Fruit fly (Drosophila melanogaster): Measurements from ENCODE around the gene CG7829.

CG7829 gene

DNA sequence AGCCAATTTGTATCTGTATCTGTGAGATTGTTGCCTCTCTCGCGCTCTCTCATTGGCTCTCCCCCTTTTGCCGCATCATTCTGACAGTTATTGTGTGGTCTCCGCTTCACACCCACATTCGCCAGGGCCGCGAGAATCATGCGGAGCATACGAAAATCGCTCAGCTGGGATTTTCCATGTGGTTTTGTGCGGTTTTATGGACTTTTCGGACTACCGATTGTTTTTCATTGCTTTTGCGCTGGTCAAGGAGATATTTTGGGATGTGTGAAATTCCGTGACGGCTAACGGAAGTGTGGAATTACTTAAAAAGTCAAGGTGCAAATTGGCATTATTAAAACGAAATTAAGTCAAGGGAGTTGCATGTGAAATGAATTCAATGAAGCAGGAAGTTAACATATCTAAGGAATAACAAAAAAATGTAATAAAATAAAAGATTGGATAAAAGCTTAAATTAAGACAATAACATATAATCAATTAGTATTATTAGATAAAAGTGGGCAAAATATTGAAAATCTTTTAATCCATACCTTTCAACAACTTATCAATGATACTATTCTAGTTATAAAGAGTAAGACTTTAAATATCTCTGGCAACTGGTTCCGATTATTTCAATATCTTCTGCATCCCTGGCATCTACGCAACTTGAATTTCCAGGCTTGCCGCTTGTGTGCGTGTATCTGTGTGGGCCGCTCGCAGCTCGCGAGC is 45.3 kb downstream of the CG7829 start (continued):
- TF ChIP-seq gem (tag; optimal IDR thresholded peaks at IDR 0.05) (peak; percentile 63), CG1233 (GFP tag; optimal IDR thresholded peaks at IDR 0.05) (peak; percentile 49), ind (GFP tag; optimal IDR thresholded peaks at IDR 0.05) (peak; percentile 13), nau (GFP tag; optimal IDR thresholded peaks at IDR 0.05) (no peak), mam (GFP tag; optimal IDR thresholded peaks at IDR 0.05) (peak; percentile 2), Gug (GFP tag; IDR thresholded peaks at IDR 0.05) (peak; percentile 42; the same call in 3 of the 4 replicates), CG3407 (GFP tag; optimal IDR thresholded peaks at IDR 0.05) (no peak), crol (GFP tag; IDR thresholded peaks at IDR 0.05) (no peak), pum (GFP tag; optimal IDR thresholded peaks at IDR 0.05) (peak; percentile 3), Aef1 (GFP tag; IDR thresholded peaks at IDR 0.05) (0 out of 3 replicates have a peak, but pooled peaks have one; percentile 11), CG12104 (GFP tag; optimal IDR thresholded peaks at IDR 0.05) (peak; percentile 51), E2f1 (GFP tag; IDR thresholded peaks at IDR 0.05) (no peak), Sox100B (GFP tag; optimal IDR thresholded peaks at IDR 0.05) (peak; percentile 61), CG6765 (GFP tag; optimal IDR thresholded peaks at IDR 0.05) (no peak), Antp (GFP tag; optimal IDR thresholded peaks at IDR 0.05) (peak; percentile 8), Usf (GFP tag; optimal IDR thresholded peaks at IDR 0.05) (peak; percentile 51), CG11504 (tag; optimal IDR thresholded peaks at IDR 0.05) (peak; percentile 61), Ada2b (GFP tag; IDR thresholded peaks at IDR 0.05) (no peak), Gsc (GFP tag; IDR thresholded peaks at IDR 0.05) (no peak), fd3F (GFP tag; optimal IDR thresholded peaks at IDR 0.05) (no peak), CG13287 (GFP tag; IDR thresholded peaks at IDR 0.05; ENCODE audit: partially characterized antibody) (no peak), CG10366 (GFP tag; IDR thresholded peaks at IDR 0.05) (peak; percentile 25; the same call in 1 of the 2 replicates), psq (GFP tag; optimal IDR thresholded peaks at IDR 0.05) (peak; percentile 89), cad (GFP tag; optimal IDR thresholded peaks at IDR 0.05) (peak; percentile 12), tx (GFP tag; optimal IDR thresholded peaks at IDR 0.05) (no peak), phol (tag; optimal IDR thresholded peaks at IDR 0.05) (peak; percentile 45), CG15479 (GFP tag; optimal IDR thresholded peaks at IDR 0.05) (no peak), Elba2 (GFP tag; optimal IDR thresholded peaks at IDR 0.05) (no peak), CG3281 (GFP tag; optimal IDR thresholded peaks at IDR 0.05) (peak; percentile 48), CG6791 (GFP tag; IDR thresholded peaks at IDR 0.05; ENCODE audit: partially characterized antibody) (peak; percentile 20; the same call in 1 of the 3 replicates), CG7556 (GFP tag; optimal IDR thresholded peaks at IDR 0.05) (peak; percentile 69), slbo (GFP tag; IDR thresholded peaks at IDR 0.05) (peak; percentile 44), Sry-β (GFP tag; optimal IDR thresholded peaks at IDR 0.05) (peak; percentile 58), Adf1 (GFP tag; IDR thresholded peaks at IDR 0.05) (no peak), CG14014 (GFP tag; IDR thresholded peaks at IDR 0.05) (peak; percentile 8; the same call in 1 of the 2 replicates), CG13775 (GFP tag; optimal IDR thresholded peaks at IDR 0.05) (peak; percentile 74), Vsx1 (GFP tag; optimal IDR thresholded peaks at IDR 0.05) (no peak), CG11456 (GFP tag; IDR thresholded peaks at IDR 0.05) (peak; percentile 58; the same call in 2 of the 3 replicates), MTF-1 (GFP tag; optimal IDR thresholded peaks at IDR 0.05; ENCODE audit: borderline replicate concordance) (no peak), dpn (GFP tag; optimal IDR thresholded peaks at IDR 0.05) (peak in 1 of 2 experiments; percentile 49), CG3163 (GFP tag; optimal IDR thresholded peaks at IDR 0.05) (no peak), dysf (GFP tag; IDR thresholded peaks at IDR 0.05) (0 out of 3 replicates have a peak, but pooled peaks have one; percentile 33), H2.0 (GFP tag; IDR thresholded peaks at IDR 0.05) (peak; percentile 35; the same call in 1 of the 2 replicates), CG15696 (tag; optimal IDR thresholded peaks at IDR 0.05) (peak; percentile 31), pho (GFP tag; optimal IDR thresholded peaks at IDR 0.05) (no peak), sr (GFP tag; IDR thresholded peaks at IDR 0.05) (peak; percentile 32; the same call in 1 of the 3 replicates), CG8290 (GFP tag; optimal IDR thresholded peaks at IDR 0.05) (peak; percentile 34), CG8290 (tag; optimal IDR thresholded peaks at IDR 0.05) (peak in 1 of 2 experiments; percentile 61), dimm (GFP tag; IDR thresholded peaks at IDR 0.05) (no peak), Meics (GFP tag; optimal IDR thresholded peaks at IDR 0.05) (peak; percentile 60)

All from whole organism, embryonic.